Fruit fly (Drosophila melanogaster) whole organism, embryonic: Measurements from ENCODE around the gene Pdfr.

Experiments
- Adf1 ChIP-seq: fragments of 200-800 bp; sonication (Bioruptor generic); IDR thresholded peaks from 2 replicates; pipeline ENCODE4 v1.3.6; 2022; ENCODE audit warnings: missing biosample characterization, missing genetic modification characterization
- Asciz ChIP-seq: fragments of 200-800 bp; sonication (Bioruptor generic); optimal IDR thresholded peaks from 2 replicates; lab custom pipeline; 2017; ENCODE audit warnings: missing biosample characterization, mild to moderate bottlenecking, missing genetic modification characterization, missing genetic modification reagents
- CG10147 ChIP-seq: fragments of 200-800 bp; sonication (Bioruptor generic); optimal IDR thresholded peaks from 2 replicates; lab custom pipeline; 2019; ENCODE audit warnings: missing biosample characterization, mild to moderate bottlenecking, missing genetic modification characterization, moderate library complexity
- CG14667 ChIP-seq: fragments of 200-800 bp; sonication (Bioruptor generic); IDR thresholded peaks from 2 replicates; pipeline ENCODE4 v1.3.6; 2022; ENCODE audit warnings: missing biosample characterization, missing genetic modification characterization
- CG15269 ChIP-seq: fragments of 200-800 bp; sonication (Bioruptor generic); optimal IDR thresholded peaks from 2 replicates; lab custom pipeline; 2018; ENCODE audit warnings: missing biosample characterization, mild to moderate bottlenecking, missing genetic modification characterization, moderate library complexity
- CG1602 ChIP-seq: fragments of 200-800 bp; sonication (Bioruptor generic); optimal IDR thresholded peaks from 3 replicates; lab custom pipeline; 2016; ENCODE audit warnings: missing biosample characterization, missing genetic modification characterization
- CG17802 ChIP-seq: fragments of 200-800 bp; sonication (Bioruptor generic); optimal IDR thresholded peaks from 2 replicates; lab custom pipeline; 2018; ENCODE audit warnings: missing biosample characterization, mild to moderate bottlenecking, missing genetic modification characterization, moderate library complexity
- CG2875 ChIP-seq: fragments of 200-800 bp; sonication (Bioruptor generic); optimal IDR thresholded peaks from 2 replicates; lab custom pipeline; 2017; ENCODE audit warnings: missing biosample characterization, mild to moderate bottlenecking, missing genetic modification characterization, missing genetic modification reagents
- CG31365 ChIP-seq: fragments of 200-800 bp; sonication (Bioruptor generic); optimal IDR thresholded peaks from 2 replicates; lab custom pipeline; 2018; ENCODE audit warnings: missing biosample characterization, mild to moderate bottlenecking, missing genetic modification characterization
- CG33557 ChIP-seq: fragments of 200-800 bp; sonication (Bioruptor generic); optimal IDR thresholded peaks from 2 replicates; lab custom pipeline; 2019; ENCODE audit warnings: missing biosample characterization, mild to moderate bottlenecking, missing genetic modification characterization, moderate library complexity
- CG34422 ChIP-seq: fragments of 200-800 bp; sonication (Bioruptor generic); IDR thresholded peaks from 3 replicates; pipeline ENCODE4 v1.3.6; 2022; ENCODE audit warnings: missing biosample characterization, missing genetic modification characterization
- CG6254 ChIP-seq: fragments of 200-800 bp; sonication (Bioruptor generic); optimal IDR thresholded peaks from 3 replicates; lab custom pipeline; 2017; ENCODE audit warnings: mild to moderate bottlenecking, missing biosample characterization, missing genetic modification reagents, missing genetic modification characterization
- CG7271 ChIP-seq: fragments of 200-800 bp; sonication (Bioruptor generic); optimal IDR thresholded peaks from 2 replicates; lab custom pipeline; 2018; ENCODE audit warnings: missing biosample characterization, mild to moderate bottlenecking, missing genetic modification characterization, moderate library complexity
- CG8290 ChIP-seq, 3 experiments: fragments of 200-800 bp; sonication (Bioruptor generic); optimal IDR thresholded peaks; 2 replicates each; lab custom pipeline; 2016 to 2019; ENCODE audit warnings: missing biosample characterization in 3 of 3, missing genetic modification characterization in 3 of 3, mild to moderate bottlenecking in 2 of 3, moderate library complexity in 1 of 3
- CG8924 ChIP-seq: fragments of 200-800 bp; optimal IDR thresholded peaks from 3 replicates; lab custom pipeline; 2019; ENCODE audit warnings: missing biosample characterization, mild to moderate bottlenecking, missing genetic modification characterization, moderate library complexity
- CG9932 ChIP-seq: fragments of 200-800 bp; sonication (Bioruptor generic); IDR thresholded peaks from 2 replicates; pipeline ENCODE4 v1.3.6; 2022; ENCODE audit warnings: missing biosample characterization, missing genetic modification characterization
- D ChIP-seq, 2 experiments: fragments of 200-800 bp in 1 of 2; fragments of >200 bp in 1 of 2; sonication (Bioruptor generic) in 1 of 2; optimal IDR thresholded peaks; 2 replicates in 1 of 2; 3 replicates in 1 of 2; lab custom pipeline; 2017; ENCODE audit warnings: mild to moderate bottlenecking in 1 of 2, missing biosample characterization in 1 of 2, missing genetic modification characterization in 1 of 2, missing genetic modification reagents in 1 of 2
- Dip3 ChIP-seq: fragments of 200-800 bp; sonication (Bioruptor generic); optimal IDR thresholded peaks from 3 replicates; lab custom pipeline; 2016; ENCODE audit warnings: missing biosample characterization, missing genetic modification characterization
- Dp ChIP-seq: fragments of 200-800 bp; sonication (Bioruptor generic); optimal IDR thresholded peaks from 2 replicates; lab custom pipeline; 2018; ENCODE audit warnings: missing biosample characterization, mild to moderate bottlenecking, missing genetic modification characterization, moderate library complexity
- Dref ChIP-seq: fragments of 200-800 bp; sonication (Bioruptor generic); IDR thresholded peaks from 2 replicates; pipeline ENCODE4 v1.3.6; 2022; ENCODE audit warnings: missing biosample characterization, missing genetic modification characterization
- E2f1 ChIP-seq: fragments of 200-800 bp; sonication (Bioruptor generic); IDR thresholded peaks from 2 replicates; pipeline ENCODE4 v1.3.6; 2022; ENCODE audit warnings: missing biosample characterization, missing genetic modification characterization
- Ets97D ChIP-seq: fragments of 200-800 bp; sonication (Bioruptor generic); optimal IDR thresholded peaks from 3 replicates; lab custom pipeline; 2016; ENCODE audit warnings: missing biosample characterization, missing genetic modification characterization
- GATAe ChIP-seq: fragments of 200-800 bp; sonication (Bioruptor generic); conservative IDR thresholded peaks from 2 replicates; pipeline ENCODE4 v1.3.6; 2022; ENCODE audit warnings: missing biosample characterization, missing genetic modification characterization
- HLH3B ChIP-seq: fragments of 200-800 bp; sonication (Bioruptor generic); IDR thresholded peaks from 2 replicates; pipeline ENCODE4 v1.3.6; 2022; ENCODE audit warnings: missing biosample characterization, missing genetic modification characterization
- HmgD ChIP-seq: fragments of 200-800 bp; sonication (Bioruptor generic); optimal IDR thresholded peaks from 3 replicates; lab custom pipeline; 2016; ENCODE audit warnings: missing biosample characterization, missing genetic modification characterization
- Hmx ChIP-seq: fragments of 200-800 bp; sonication (Bioruptor generic); optimal IDR thresholded peaks from 2 replicates; lab custom pipeline; 2016; ENCODE audit warnings: missing biosample characterization, missing genetic modification characterization
- Hr39 ChIP-seq: fragments of >200 bp; optimal IDR thresholded peaks from 2 replicates; lab custom pipeline; 2017
- Myb ChIP-seq: fragments of 200-800 bp; sonication (Bioruptor generic); optimal IDR thresholded peaks from 2 replicates; lab custom pipeline; 2016; ENCODE audit warnings: missing biosample characterization, missing genetic modification characterization
- NFAT ChIP-seq: fragments of 200-800 bp; sonication (Bioruptor generic); IDR thresholded peaks from 2 replicates; pipeline ENCODE4 v1.3.6; 2022; ENCODE audit warnings: missing biosample characterization, missing genetic modification characterization
- Poxn ChIP-seq: fragments of 200-800 bp; sonication (Bioruptor generic); IDR thresholded peaks from 2 replicates; pipeline ENCODE4 v1.3.6; 2022; ENCODE audit warnings: missing biosample characterization, missing genetic modification characterization
- TFAM ChIP-seq: fragments of 200-800 bp; sonication (Bioruptor generic); optimal IDR thresholded peaks from 2 replicates; lab custom pipeline; 2017; ENCODE audit warnings: missing biosample characterization, missing genetic modification characterization, inconsistent platforms
- az2 ChIP-seq: fragments of 200-800 bp; sonication (Bioruptor generic); optimal IDR thresholded peaks from 3 replicates; lab custom pipeline; 2016; ENCODE audit warnings: missing biosample characterization, missing genetic modification characterization
- croc ChIP-seq: fragments of 200-800 bp; sonication (Bioruptor generic); conservative IDR thresholded peaks from 3 replicates; pipeline ENCODE4 v1.3.6; 2022; ENCODE audit warnings: missing biosample characterization, missing genetic modification characterization
- en ChIP-seq: fragments of 200-800 bp; sonication (Bioruptor generic); optimal IDR thresholded peaks from 2 replicates; lab custom pipeline; 2016; ENCODE audit warnings: missing biosample characterization, missing genetic modification characterization
- eve ChIP-seq, 2 experiments: fragments of >200 bp; optimal IDR thresholded peaks; 2 replicates each; lab custom pipeline; 2017; ENCODE audit warnings: missing biosample characterization in 2 of 2, missing genetic modification characterization in 2 of 2
- ftz-f1 ChIP-seq: fragments of 200-800 bp; sonication (Bioruptor generic); optimal IDR thresholded peaks from 2 replicates; lab custom pipeline; 2016; ENCODE audit warnings: missing biosample characterization, missing genetic modification characterization
- gce ChIP-seq: fragments of 200-800 bp; sonication (Bioruptor generic); IDR thresholded peaks from 3 replicates; pipeline ENCODE4 v1.3.6; 2022; ENCODE audit warnings: missing biosample characterization, missing genetic modification characterization
- klu ChIP-seq: fragments of 200-800 bp; sonication (Bioruptor generic); IDR thresholded peaks from 2 replicates; pipeline ENCODE4 v1.3.6; 2022; ENCODE audit warnings: missing biosample characterization, missing genetic modification characterization
- lilli ChIP-seq: fragments of 200-800 bp; sonication (Bioruptor generic); optimal IDR thresholded peaks from 3 replicates; lab custom pipeline; 2016; ENCODE audit warnings: missing biosample characterization, missing genetic modification characterization
- mld ChIP-seq: fragments of 200-800 bp; sonication (Bioruptor generic); IDR thresholded peaks from 3 replicates; pipeline ENCODE4 v1.3.6; 2022; ENCODE audit warnings: missing biosample characterization, missing genetic modification characterization; ENCODE audit not compliant: partially characterized antibody
- pita ChIP-seq: fragments of 200-800 bp; sonication (Bioruptor generic); optimal IDR thresholded peaks from 2 replicates; lab custom pipeline; 2017; ENCODE audit warnings: missing biosample characterization, mild to moderate bottlenecking, missing genetic modification characterization
- psq ChIP-seq: fragments of 200-800 bp; sonication (Bioruptor generic); optimal IDR thresholded peaks from 2 replicates; lab custom pipeline; 2017; ENCODE audit warnings: missing biosample characterization, missing genetic modification characterization
- sna ChIP-seq: fragments of 200-800 bp; sonication (Bioruptor generic); IDR thresholded peaks from 2 replicates; pipeline ENCODE4 v1.3.6; 2022; ENCODE audit warnings: missing biosample characterization, missing genetic modification characterization; ENCODE audit not compliant: partially characterized antibody
- sob ChIP-seq: fragments of 200-800 bp; sonication (Bioruptor generic); IDR thresholded peaks from 2 replicates; pipeline ENCODE4 v1.3.6; 2022; ENCODE audit warnings: missing biosample characterization, missing genetic modification characterization
- sr ChIP-seq: fragments of 200-800 bp; sonication (Bioruptor generic); IDR thresholded peaks from 3 replicates; pipeline ENCODE4 v1.3.6; 2022; ENCODE audit warnings: missing biosample characterization, missing genetic modification characterization
- stwl ChIP-seq: fragments of 200-800 bp; sonication (Bioruptor generic); optimal IDR thresholded peaks from 3 replicates; lab custom pipeline; 2018; ENCODE audit warnings: missing biosample characterization, mild to moderate bottlenecking, missing genetic modification characterization, moderate library complexity
- tgo ChIP-seq: fragments of 200-800 bp; sonication (Bioruptor generic); IDR thresholded peaks from 3 replicates; pipeline ENCODE4 v1.3.6; 2022; ENCODE audit warnings: missing biosample characterization, missing genetic modification characterization
- trem ChIP-seq: fragments of 200-800 bp; optimal IDR thresholded peaks from 3 replicates; lab custom pipeline; 2019; ENCODE audit warnings: missing biosample characterization, mild to moderate bottlenecking, missing genetic modification characterization, moderate library complexity
- unc-4 ChIP-seq: fragments of 200-800 bp; sonication (Bioruptor generic); IDR thresholded peaks from 2 replicates; pipeline ENCODE4 v1.3.6; 2022; ENCODE audit warnings: missing biosample characterization, missing genetic modification characterization; ENCODE audit not compliant: partially characterized antibody
- wdn ChIP-seq: fragments of 200-800 bp; sonication (Bioruptor generic); IDR thresholded peaks from 2 replicates; pipeline ENCODE4 v1.3.6; 2022; ENCODE audit warnings: missing biosample characterization, missing genetic modification characterization

The Pdfr gene

dm6 chrX:2589446-2590038 lies 37.5 kb downstream of the Pdfr start (continued):
- peak; percentile 91 for TF ChIP-seq tgo
- TF ChIP-seq Ets97D (GFP tag; lab: Kevin White, UChicago): peak; percentile 73
- TF ChIP-seq croc: peak; percentile 66
- peak; percentile 84 for TF ChIP-seq GATAe (GFP tag; lab: Robert Waterston, UW)
- TF ChIP-seq Dip3 (GFP tag; lab: Kevin White, UChicago): peak; percentile 96
- peak; percentile 96 for TF ChIP-seq CG9932 (GFP tag; lab: Robert Waterston, UW)
- TF ChIP-seq unc-4 (GFP tag; lab: Robert Waterston, UW): no peak
- peak; percentile 92 for TF ChIP-seq CG15269
- TF ChIP-seq Asciz (GFP tag; lab: Kevin White, UChicago): peak; percentile 73
- peak; percentile 98 for TF ChIP-seq NFAT (GFP tag; lab: Robert Waterston, UW)
- peak; percentile 86 for TF ChIP-seq az2
- peak; percentile 27 for TF ChIP-seq trem (tag; lab: Kevin White, UChicago)
- TF ChIP-seq E2f1 (GFP tag; lab: Robert Waterston, UW): peak; percentile 90
- peak; percentile 95 for TF ChIP-seq sob (GFP tag; lab: Robert Waterston, UW)
- no peak for TF ChIP-seq Hr39 (lab: Kevin White, UChicago)
- peak; percentile 83 for TF ChIP-seq gce (GFP tag; lab: Robert Waterston, UW)
- peak; percentile 87 for TF ChIP-seq HLH3B (GFP tag; lab: Robert Waterston, UW)
- TF ChIP-seq stwl (tag; lab: Kevin White, UChicago): no peak
- peak; percentile 89 for TF ChIP-seq Myb (GFP tag; lab: Kevin White, UChicago)
- TF ChIP-seq mld: no peak
- peak; percentile 5 for TF ChIP-seq TFAM
- peak; percentile 78 for TF ChIP-seq ftz-f1
- TF ChIP-seq klu: peak; percentile 89
- TF ChIP-seq lilli (GFP tag; lab: Kevin White, UChicago): peak; percentile 98
- peak; percentile 96 for TF ChIP-seq HmgD (GFP tag; lab: Kevin White, UChicago)
- TF ChIP-seq D (optimal IDR thresholded peaks at IDR 0.05; lab: Kevin White, UChicago): no peak
- peak; percentile 66 for TF ChIP-seq D (GFP tag; optimal IDR thresholded peaks at IDR 0.05; lab: Kevin White, UChicago)
- TF ChIP-seq Poxn (GFP tag; lab: Robert Waterston, UW): peak; percentile 89
- peak; percentile 42 for TF ChIP-seq Dref (GFP tag; lab: Robert Waterston, UW)
- peak; percentile 90 for TF ChIP-seq CG14667 (GFP tag; lab: Robert Waterston, UW)
- TF ChIP-seq CG31365: peak; percentile 68
- TF ChIP-seq CG17802 (tag; lab: Kevin White, UChicago): peak; percentile 42
- TF ChIP-seq CG2875: peak; percentile 72
- peak in 1 of 2 experiments; percentile 18 for TF ChIP-seq eve (GFP tag; optimal IDR thresholded peaks at IDR 0.05; lab: Kevin White, UChicago)
- TF ChIP-seq CG10147: peak; percentile 90
- TF ChIP-seq CG6254 (GFP tag; lab: Kevin White, UChicago): peak; percentile 67
- peak; percentile 87 for TF ChIP-seq CG1602
- TF ChIP-seq CG34422 (GFP tag; lab: Robert Waterston, UW): peak; percentile 96
- no peak for TF ChIP-seq Dp (GFP tag; lab: Kevin White, UChicago)
- no peak for TF ChIP-seq CG33557 (GFP tag; lab: Kevin White, UChicago)
- TF ChIP-seq psq (GFP tag; lab: Kevin White, UChicago): peak; percentile 65
- TF ChIP-seq en (GFP tag; lab: Kevin White, UChicago): peak; percentile 74
- TF ChIP-seq CG8290 (GFP tag; optimal IDR thresholded peaks at IDR 0.05; lab: Kevin White, UChicago): peak; percentile 29
- TF ChIP-seq CG8290 (tag; optimal IDR thresholded peaks at IDR 0.05; lab: Kevin White, UChicago): peak in 1 of 2 experiments; percentile 99
- peak; percentile 88 for TF ChIP-seq CG8924 (tag; lab: Kevin White, UChicago)
- TF ChIP-seq Adf1 (GFP tag; lab: Robert Waterston, UW): peak; percentile 80
- no peak for TF ChIP-seq sna (GFP tag; lab: Robert Waterston, UW)
- no peak for TF ChIP-seq CG7271 (tag; lab: Kevin White, UChicago)
- TF ChIP-seq pita (GFP tag; lab: Kevin White, UChicago): no peak
- peak; percentile 81 for TF ChIP-seq Hmx
- peak; percentile 72; the same call in 2 of the 3 replicates for TF ChIP-seq sr (GFP tag; lab: Robert Waterston, UW)
- TF ChIP-seq wdn (GFP tag; lab: Robert Waterston, UW): peak; percentile 94
